Worm (Caenorhabditis elegans) whole organism, late embryonic: ENCODE data around the gene alh-1.

ENCODE experiments used
- F13H6.1 ChIP-seq: sonication (generic microtip); optimal IDR thresholded peaks from 2 replicates; lab custom pipeline; 2016; ENCODE audit warnings: missing genetic modification characterization, missing compliant biosample characterization
- K02D7.2 ChIP-seq: sonication (generic microtip); optimal IDR thresholded peaks from 2 replicates; lab custom pipeline; 2017; ENCODE audit warnings: mild to moderate bottlenecking, missing genetic modification characterization, missing compliant biosample characterization
- K09A11.1 ChIP-seq: sonication (generic microtip); optimal IDR thresholded peaks from 2 replicates; lab custom pipeline; 2017; ENCODE audit warnings: antibody characterized with exemption, mild to moderate bottlenecking, missing genetic modification characterization, missing compliant biosample characterization; ENCODE audit not compliant: insufficient read depth
- T23F11.4 ChIP-seq: fragments of 200-800 bp; sonication (Bioruptor generic); optimal IDR thresholded peaks from 2 replicates; lab custom pipeline; 2018; ENCODE audit warnings: mild to moderate bottlenecking, missing genetic modification characterization, missing compliant biosample characterization
- ama-1 ChIP-seq: fragments of 150-350 bp; optimal IDR thresholded peaks from 2 replicates; lab custom pipeline; 2014
- ceh-19 ChIP-seq: fragments of 200-800 bp; sonication (Bioruptor generic); optimal IDR thresholded peaks from 2 replicates; lab custom pipeline; 2018; ENCODE audit warnings: mild to moderate bottlenecking, missing genetic modification characterization, missing compliant biosample characterization
- ceh-45 ChIP-seq: fragments of 200-800 bp; sonication (Bioruptor generic); IDR thresholded peaks from 2 replicates; pipeline ENCODE4 v1.3.6; 2022; ENCODE audit warnings: missing genetic modification reagents, missing genetic modification characterization, missing compliant biosample characterization
- ceh-48 ChIP-seq: sonication (generic microtip); optimal IDR thresholded peaks from 2 replicates; lab custom pipeline; 2016; ENCODE audit warnings: missing genetic modification characterization, inconsistent platforms, missing compliant biosample characterization
- ceh-6 ChIP-seq: fragments of 200-800 bp; sonication (Bioruptor generic); optimal IDR thresholded peaks from 2 replicates; lab custom pipeline; 2018; ENCODE audit warnings: mild to moderate bottlenecking, missing genetic modification characterization, missing compliant biosample characterization
- ceh-9 ChIP-seq: sonication (generic microtip); optimal IDR thresholded peaks from 2 replicates; lab custom pipeline; 2016; ENCODE audit warnings: mild to moderate bottlenecking, missing genetic modification characterization, inconsistent platforms, missing compliant biosample characterization
- dve-1 ChIP-seq: sonication (generic microtip); optimal IDR thresholded peaks from 2 replicates; lab custom pipeline; 2017; ENCODE audit warnings: antibody characterized with exemption, mild to moderate bottlenecking, missing genetic modification characterization, missing compliant biosample characterization
- ets-4 ChIP-seq: sonication (generic microtip); optimal IDR thresholded peaks from 2 replicates; lab custom pipeline; 2016; ENCODE audit warnings: missing genetic modification characterization, missing compliant biosample characterization
- eyg-1 ChIP-seq: sonication (generic microtip); optimal IDR thresholded peaks from 2 replicates; lab custom pipeline; 2016; ENCODE audit warnings: missing genotype, missing genetic modification characterization, missing compliant biosample characterization
- gmeb-2 ChIP-seq: sonication (generic microtip); optimal IDR thresholded peaks from 2 replicates; lab custom pipeline; 2016; ENCODE audit warnings: missing genetic modification characterization, inconsistent platforms, missing compliant biosample characterization
- hlh-13 ChIP-seq: fragments of 200-800 bp; sonication (Bioruptor generic); optimal IDR thresholded peaks from 2 replicates; lab custom pipeline; 2018; ENCODE audit warnings: mild to moderate bottlenecking, missing genetic modification characterization, missing compliant biosample characterization
- hlh-15 ChIP-seq: sonication (generic microtip); optimal IDR thresholded peaks from 2 replicates; lab custom pipeline; 2016; ENCODE audit warnings: missing genetic modification characterization, missing compliant biosample characterization
- hlh-30 ChIP-seq: sonication (generic microtip); optimal IDR thresholded peaks from 2 replicates; lab custom pipeline; 2017; ENCODE audit warnings: antibody characterized with exemption, missing genetic modification characterization, missing compliant biosample characterization; ENCODE audit not compliant: insufficient read depth
- hlh-6 ChIP-seq: sonication (generic microtip); optimal IDR thresholded peaks from 2 replicates; lab custom pipeline; 2016; ENCODE audit warnings: missing genotype, missing genetic modification characterization, missing compliant biosample characterization
- hlh-8 ChIP-seq: sonication (generic microtip); optimal IDR thresholded peaks from 2 replicates; lab custom pipeline; 2016; ENCODE audit warnings: missing genotype, missing genetic modification characterization, missing compliant biosample characterization
- lim-6 ChIP-seq: sonication (generic microtip); optimal IDR thresholded peaks from 2 replicates; lab custom pipeline; 2016; ENCODE audit warnings: missing genetic modification characterization, missing compliant biosample characterization
- lin-11 ChIP-seq: fragments of 200-800 bp; sonication (Bioruptor generic); optimal IDR thresholded peaks from 2 replicates; lab custom pipeline; 2018; ENCODE audit warnings: mild to moderate bottlenecking, missing genetic modification characterization, missing compliant biosample characterization
- madf-2 ChIP-seq: sonication (generic microtip); optimal IDR thresholded peaks from 2 replicates; lab custom pipeline; 2017; ENCODE audit warnings: missing genetic modification characterization, missing compliant biosample characterization
- nfya-1 ChIP-seq: sonication (generic microtip); optimal IDR thresholded peaks from 2 replicates; lab custom pipeline; 2017; ENCODE audit warnings: missing genetic modification characterization, mild to moderate bottlenecking, missing compliant biosample characterization, antibody characterized with exemption, moderate library complexity
- nhr-11 ChIP-seq: fragments of 150-350 bp; optimal IDR thresholded peaks from 2 replicates; lab custom pipeline; 2014; ENCODE audit warnings: missing biosample characterization, missing genetic modification characterization
- nhr-232 ChIP-seq: sonication (generic microtip); optimal IDR thresholded peaks from 2 replicates; lab custom pipeline; 2016; ENCODE audit warnings: missing genetic modification characterization, missing compliant biosample characterization
- npax-4 ChIP-seq: sonication (generic microtip); optimal IDR thresholded peaks from 2 replicates; lab custom pipeline; 2016; ENCODE audit warnings: missing genetic modification characterization, missing compliant biosample characterization
- odd-2 ChIP-seq: sonication (generic microtip); optimal IDR thresholded peaks from 2 replicates; lab custom pipeline; 2017; ENCODE audit warnings: antibody characterized with exemption, mild to moderate bottlenecking, missing genetic modification characterization, missing compliant biosample characterization
- pat-9 ChIP-seq: fragments of 200-800 bp; sonication (Bioruptor generic); optimal IDR thresholded peaks from 2 replicates; lab custom pipeline; 2018; ENCODE audit warnings: mild to moderate bottlenecking, missing genetic modification characterization, moderate library complexity, missing compliant biosample characterization
- pha-2 ChIP-seq: sonication (generic microtip); optimal IDR thresholded peaks from 2 replicates; lab custom pipeline; 2017; ENCODE audit warnings: mild to moderate bottlenecking, missing genetic modification characterization, missing compliant biosample characterization
- pha-4 ChIP-seq: fragments of 150-350 bp; optimal IDR thresholded peaks from 2 replicates; lab custom pipeline; 2018; ENCODE audit warnings: missing biosample characterization, missing genetic modification reagents, missing genetic modification characterization
- pros-1 ChIP-seq: fragments of 150-350 bp; optimal IDR thresholded peaks from 2 replicates; lab custom pipeline; 2014; ENCODE audit warnings: missing biosample characterization, missing genetic modification reagents, missing genetic modification characterization
- ref-2 ChIP-seq: sonication (generic microtip); optimal IDR thresholded peaks from 2 replicates; lab custom pipeline; 2016; ENCODE audit warnings: missing genetic modification characterization, missing compliant biosample characterization
- rnt-1 ChIP-seq: sonication (generic microtip); optimal IDR thresholded peaks from 2 replicates; lab custom pipeline; 2016; ENCODE audit warnings: missing genetic modification characterization, missing compliant biosample characterization
- sox-2 ChIP-seq: fragments of 200-800 bp; sonication (Bioruptor generic); IDR thresholded peaks from 2 replicates; pipeline ENCODE4 v1.3.6; 2022; ENCODE audit warnings: missing genetic modification reagents, missing genetic modification characterization, missing compliant biosample characterization
- sox-4 ChIP-seq: sonication (generic microtip); optimal IDR thresholded peaks from 2 replicates; lab custom pipeline; 2017; ENCODE audit warnings: mild to moderate bottlenecking, missing genetic modification characterization, inconsistent platforms, missing compliant biosample characterization
- tbx-2 ChIP-seq: sonication (generic microtip); optimal IDR thresholded peaks from 2 replicates; lab custom pipeline; 2016; ENCODE audit warnings: missing genetic modification characterization, missing compliant biosample characterization
- unc-42 ChIP-seq: sonication (generic microtip); optimal IDR thresholded peaks from 2 replicates; lab custom pipeline; 2016; ENCODE audit warnings: missing genotype, missing genetic modification characterization, missing compliant biosample characterization
- unc-55 ChIP-seq: sonication (generic microtip); optimal IDR thresholded peaks from 2 replicates; lab custom pipeline; 2017; ENCODE audit warnings: missing biosample characterization, missing genetic modification reagents, missing genetic modification characterization
- unc-86 ChIP-seq: sonication (generic microtip); optimal IDR thresholded peaks from 2 replicates; lab custom pipeline; 2016; ENCODE audit warnings: missing genetic modification characterization, missing compliant biosample characterization
- zip-5 ChIP-seq: sonication (generic microtip); optimal IDR thresholded peaks from 2 replicates; lab custom pipeline; 2016; ENCODE audit warnings: missing genetic modification characterization, missing compliant biosample characterization

Gene alh-1

DNA sequence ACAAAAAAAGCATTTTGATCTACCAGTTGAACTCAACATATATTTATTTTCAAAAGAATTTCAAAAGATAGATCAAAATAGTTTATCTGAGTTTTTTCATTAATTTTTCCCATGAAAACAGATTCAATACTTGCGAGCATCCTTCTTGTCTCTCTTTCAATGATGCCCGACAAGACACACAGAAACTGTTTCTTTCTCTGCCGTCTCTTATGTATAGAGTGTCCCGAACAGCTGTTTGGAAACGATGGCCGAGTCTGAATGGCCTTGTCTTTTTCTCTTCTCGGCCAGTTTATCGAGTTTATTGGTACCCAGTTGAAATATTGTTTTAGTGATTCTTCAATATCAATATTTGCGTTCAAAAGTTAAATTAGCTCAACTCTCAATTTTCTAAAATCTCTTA is 31.2 kb downstream of the alh-1 start (continued):
- TF ChIP-seq ceh-45 = no peak
- TF ChIP-seq hlh-15 (tag; lab: Kevin White, UChicago) = no peak
- TF ChIP-seq unc-42 (tag; lab: Kevin White, UChicago) = peak; percentile 57
- TF ChIP-seq ets-4 (tag; lab: Kevin White, UChicago) = peak; percentile 85
- no peak for TF ChIP-seq hlh-6 (tag; lab: Kevin White, UChicago)
- TF ChIP-seq odd-2 (tag; lab: Kevin White, UChicago) = no peak
- TF ChIP-seq sox-4 = no peak
- TF ChIP-seq tbx-2 (tag; lab: Kevin White, UChicago) = peak; percentile 63
- peak; percentile 27 for TF ChIP-seq zip-5 (tag; lab: Kevin White, UChicago)
- no peak for TF ChIP-seq ceh-9 (tag; lab: Kevin White, UChicago)
- TF ChIP-seq ceh-6 (GFP tag; lab: Kevin White, UChicago) = no peak
- no peak for TF ChIP-seq gmeb-2
- TF ChIP-seq hlh-30 (tag; lab: Kevin White, UChicago) = no peak
- TF ChIP-seq eyg-1 (tag; lab: Kevin White, UChicago) = no peak
- no peak for TF ChIP-seq pha-4 (tag; lab: Kevin White, UChicago)
- TF ChIP-seq T23F11.4 = no peak
- TF ChIP-seq, all 69 proteins: peak for 15

DNA sequence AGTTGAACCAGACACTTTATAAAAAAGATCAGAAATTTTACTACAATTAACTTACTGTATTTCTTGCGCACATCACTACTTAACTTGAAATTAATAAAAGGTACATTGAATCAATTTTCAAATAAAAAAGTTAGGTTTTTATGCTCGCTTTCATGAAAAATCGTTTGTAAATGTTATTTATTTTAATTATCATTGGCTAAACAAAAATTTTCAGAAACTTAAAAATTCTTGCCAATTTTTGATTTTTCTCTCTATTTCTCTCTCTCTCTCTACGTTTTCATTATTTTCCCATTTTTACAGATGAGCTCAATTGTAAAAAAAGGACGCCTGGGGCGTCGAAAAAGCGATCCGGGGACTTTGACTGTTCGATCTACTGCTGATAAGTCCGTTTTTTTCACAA is 31.8 kb downstream of the alh-1 start, which contains the start of gene sax-2:
TSS of gene sax-2 (plus strand) at position 301 of the 400 bp plus-strand sequence.
- TF ChIP-seq unc-55 (GFP tag; lab: Kevin White, UChicago) (no peak), rnt-1 (tag; lab: Kevin White, UChicago) (no peak), dve-1 (tag; lab: Kevin White, UChicago) (no peak), ceh-6 (GFP tag; lab: Kevin White, UChicago) (no peak), hlh-13 (GFP tag; lab: Kevin White, UChicago) (no peak), nhr-11 (tag; lab: Kevin White, UChicago) (no peak), ets-4 (tag; lab: Kevin White, UChicago) (no peak), eyg-1 (tag; lab: Kevin White, UChicago) (no peak), K02D7.2 (tag; lab: Kevin White, UChicago) (no peak), ama-1 (lab: Kevin White, UChicago) (no peak), pat-9 (no peak), ref-2 (no peak)

DNA sequence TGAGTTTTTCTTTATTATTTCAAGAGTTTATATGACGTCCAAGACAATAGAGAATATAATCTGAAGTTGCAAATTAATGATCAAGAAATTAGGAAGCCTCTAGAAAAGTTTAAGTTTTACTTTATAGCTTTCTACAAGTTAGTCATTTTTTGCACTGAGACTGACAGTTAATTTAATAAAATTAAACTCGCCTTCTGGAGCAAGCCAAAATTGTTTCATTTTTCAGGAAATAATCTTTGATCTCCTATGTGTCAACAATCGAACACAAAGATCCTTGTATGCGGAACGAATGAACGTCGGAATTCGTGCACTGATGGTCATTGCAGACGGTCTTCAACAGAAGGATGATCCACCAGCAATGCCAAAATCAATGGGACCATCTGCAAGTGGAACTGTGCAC is 34.8 kb downstream of the alh-1 start:
- TF ChIP-seq hlh-8 (tag; lab: Kevin White, UChicago) (no peak), F13H6.1 (tag; lab: Kevin White, UChicago) (no peak), npax-4 (tag; lab: Kevin White, UChicago) (no peak), ceh-19 (GFP tag; lab: Kevin White, UChicago) (no peak), sox-2 (GFP tag; lab: Robert Waterston, UW) (no peak)

DNA sequence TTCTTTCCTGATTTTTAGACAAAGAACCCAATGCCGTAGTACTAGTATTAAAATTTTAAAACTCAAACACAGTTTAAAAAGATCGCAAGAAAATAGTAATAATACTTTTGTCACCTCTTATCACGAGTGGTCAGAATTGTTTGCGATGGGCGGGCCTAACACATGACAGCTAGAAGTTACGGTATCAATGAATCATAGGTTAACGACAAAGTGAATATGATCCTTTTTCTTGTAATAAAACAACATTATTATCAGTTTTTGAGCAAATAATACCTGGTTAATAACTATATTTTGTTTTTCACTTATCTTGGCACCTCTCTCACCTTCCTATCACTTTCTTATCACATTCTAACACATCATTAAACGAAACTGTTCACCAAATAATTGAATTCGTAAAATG is 35.4 kb downstream of the alh-1 start:
- TF ChIP-seq ama-1 (lab: Kevin White, UChicago) = no peak
- no peak for TF ChIP-seq hlh-8 (tag; lab: Kevin White, UChicago)
- TF ChIP-seq nhr-232 (tag; lab: Kevin White, UChicago) = no peak
- no peak for TF ChIP-seq unc-86 (tag; lab: Kevin White, UChicago)
- TF ChIP-seq madf-2 (tag; lab: Kevin White, UChicago) = no peak
- no peak for TF ChIP-seq lim-6 (tag; lab: Kevin White, UChicago)
- TF ChIP-seq hlh-15 (tag; lab: Kevin White, UChicago) = no peak
- TF ChIP-seq lin-11 (tag; lab: Kevin White, UChicago) = no peak

DNA sequence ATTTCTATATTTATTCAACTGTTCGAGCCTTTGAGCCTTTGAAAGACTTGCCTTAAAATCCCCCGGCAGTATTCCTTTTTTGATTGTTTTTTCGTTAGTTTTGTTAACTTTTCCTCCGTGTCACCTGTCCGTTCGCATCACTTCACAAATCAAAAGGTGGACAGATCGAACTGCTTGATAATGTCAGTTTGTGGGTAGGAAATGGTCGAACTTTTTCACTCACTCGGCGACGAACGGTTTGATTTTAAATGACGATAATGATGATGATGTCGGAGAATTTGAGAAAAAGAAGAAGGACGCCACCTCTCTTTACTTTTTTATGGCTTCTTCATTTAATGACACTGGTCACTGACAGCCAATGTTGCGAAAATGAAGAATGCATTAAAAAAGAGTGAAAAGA is 41.5 kb downstream of the alh-1 start:
- TF ChIP-seq pros-1 (tag; lab: Kevin White, UChicago) = no peak
- no peak for TF ChIP-seq ceh-9 (tag; lab: Kevin White, UChicago)
- no peak for TF ChIP-seq ceh-19 (GFP tag; lab: Kevin White, UChicago)
- TF ChIP-seq lin-11 (tag; lab: Kevin White, UChicago) = no peak
- TF ChIP-seq K09A11.1 = no peak
- no peak for TF ChIP-seq ceh-6 (GFP tag; lab: Kevin White, UChicago)
- no peak for TF ChIP-seq ceh-48 (tag; lab: Kevin White, UChicago)
- TF ChIP-seq odd-2 (tag; lab: Kevin White, UChicago) = no peak
- no peak for TF ChIP-seq pha-2 (tag; lab: Kevin White, UChicago)
- TF ChIP-seq hlh-15 (tag; lab: Kevin White, UChicago) = no peak
- no peak for TF ChIP-seq nfya-1 (tag; lab: Kevin White, UChicago)
